Comparison of ENCODE assay signal across 8 worm cellular contexts in genomic region chrX:11339375-11339924, ce11.
TF ChIP-seq lines count a peak whose summit lies in the region.

Gene aco-1, plus strand, starts transcription at chrX:11339874.

TF ChIP-seq in whole organism, L1 larva, 84 proteins besides CTCF, POLR2A, EP300 and RAD21 (continues in another document):
- TF ChIP-seq blmp-1 (tag; optimal IDR thresholded peaks at IDR 0.05; lab: Kevin White, UChicago) (peak; percentile 44), skn-1 (tag; optimal IDR thresholded peaks at IDR 0.05; lab: Kevin White, UChicago) (no peak), mep-1 (tag; optimal IDR thresholded peaks at IDR 0.05; lab: Kevin White, UChicago) (peak; percentile 50), mdl-1 (tag; optimal IDR thresholded peaks at IDR 0.05; lab: Kevin White, UChicago) (peak in 1 of 2 experiments; percentile 9), sup-37 (GFP tag; optimal IDR thresholded peaks at IDR 0.05; lab: Kevin White, UChicago) (no peak), grh-1 (GFP tag; IDR thresholded peaks at IDR 0.05; lab: Robert Waterston, UW) (no peak), hlh-4 (tag; optimal IDR thresholded peaks at IDR 0.05; lab: Kevin White, UChicago) (no peak), hlh-17 (GFP tag; optimal IDR thresholded peaks at IDR 0.05; lab: Kevin White, UChicago; ENCODE audit: borderline replicate concordance) (no peak), egl-27 (tag; optimal IDR thresholded peaks at IDR 0.05; lab: Kevin White, UChicago) (no peak), aly-2 (tag; optimal IDR thresholded peaks at IDR 0.05; lab: Kevin White, UChicago) (no peak), ets-5 (GFP tag; IDR thresholded peaks at IDR 0.05; lab: Robert Waterston, UW) (no peak), jun-1 (tag; optimal IDR thresholded peaks at IDR 0.05; lab: Kevin White, UChicago) (no peak)

TF ChIP-seq in whole organism, L2 larva, 48 proteins besides CTCF, POLR2A, EP300 and RAD21 (continues in another document):
- TF ChIP-seq gmeb-1 (tag; optimal IDR thresholded peaks at IDR 0.05; lab: Kevin White, UChicago) (peak; percentile 9), sma-9 (GFP tag; optimal IDR thresholded peaks at IDR 0.05; lab: Kevin White, UChicago) (peak; percentile 18), sma-9 (tag; optimal IDR thresholded peaks at IDR 0.05; lab: Kevin White, UChicago) (no peak), ceh-16 (tag; optimal IDR thresholded peaks at IDR 0.05; lab: Kevin White, UChicago) (peak; percentile 21), mbf-1 (tag; optimal IDR thresholded peaks at IDR 0.05; lab: Kevin White, UChicago) (no peak), fos-1 (tag; optimal IDR thresholded peaks at IDR 0.05; lab: Kevin White, UChicago) (peak; percentile 24), elt-1 (tag; optimal IDR thresholded peaks at IDR 0.05; lab: Kevin White, UChicago) (no peak), mab-5 (tag; optimal IDR thresholded peaks at IDR 0.05; lab: Kevin White, UChicago) (no peak), lin-39 (tag; optimal IDR thresholded peaks at IDR 0.05; lab: Kevin White, UChicago) (no peak), crh-2 (tag; optimal IDR thresholded peaks at IDR 0.05; lab: Kevin White, UChicago) (peak; percentile 27), Y55F3AM.14 (GFP tag; optimal IDR thresholded peaks at IDR 0.05; lab: Kevin White, UChicago) (peak; percentile 11), unc-55 (GFP tag; optimal IDR thresholded peaks at IDR 0.05; lab: Kevin White, UChicago) (peak; percentile 29)

TF ChIP-seq in whole organism, L3 larva, 47 proteins besides CTCF, POLR2A, EP300 and RAD21 (continues in another document):
- no peak for TF ChIP-seq nhr-11 (tag; optimal IDR thresholded peaks at IDR 0.05; lab: Kevin White, UChicago)
- TF ChIP-seq nhr-67 (tag; optimal IDR thresholded peaks at IDR 0.05; lab: Kevin White, UChicago), result no peak
- TF ChIP-seq ZK546.5 (tag; optimal IDR thresholded peaks at IDR 0.05; lab: Kevin White, UChicago), result no peak
- TF ChIP-seq nhr-12 (tag; optimal IDR thresholded peaks at IDR 0.05; lab: Kevin White, UChicago), result no peak
- TF ChIP-seq elt-2 (tag; optimal IDR thresholded peaks at IDR 0.05; lab: Kevin White, UChicago), result peak; percentile 83
- no peak for TF ChIP-seq elt-3 (tag; optimal IDR thresholded peaks at IDR 0.05; lab: Kevin White, UChicago)
- no peak for TF ChIP-seq ceh-16 (tag; optimal IDR thresholded peaks at IDR 0.05; lab: Kevin White, UChicago)
- peak; percentile 13 for TF ChIP-seq elt-1 (tag; optimal IDR thresholded peaks at IDR 0.05; lab: Kevin White, UChicago)
- TF ChIP-seq nhr-77 (tag; optimal IDR thresholded peaks at IDR 0.05; lab: Kevin White, UChicago), result no peak
- TF ChIP-seq nhr-76 (tag; optimal IDR thresholded peaks at IDR 0.05; lab: Kevin White, UChicago), result no peak
- no peak for TF ChIP-seq R02D3.7 (tag; optimal IDR thresholded peaks at IDR 0.05; lab: Kevin White, UChicago)
- TF ChIP-seq unc-39 (tag; optimal IDR thresholded peaks at IDR 0.05; lab: Kevin White, UChicago), result no peak

TF ChIP-seq in whole organism, L4 larva, 104 proteins besides CTCF, POLR2A, EP300 and RAD21 (continues in another document):
- TF ChIP-seq sdz-12 (GFP tag; optimal IDR thresholded peaks at IDR 0.05; lab: Kevin White, UChicago), result no peak
- TF ChIP-seq ceh-28 (tag; optimal IDR thresholded peaks at IDR 0.05; lab: Kevin White, UChicago), result no peak
- TF ChIP-seq ama-1 (optimal IDR thresholded peaks at IDR 0.05; lab: Kevin White, UChicago), result no peak
- TF ChIP-seq hmg-1.1 (GFP tag; IDR thresholded peaks at IDR 0.05; lab: Robert Waterston, UW), result no peak; the same call in 1 of the 2 replicates
- TF ChIP-seq nhr-111 (GFP tag; optimal IDR thresholded peaks at IDR 0.05; lab: Kevin White, UChicago), result no peak
- peak; percentile 11 for TF ChIP-seq hlh-30 (tag; optimal IDR thresholded peaks at IDR 0.05; lab: Kevin White, UChicago; ENCODE audit: insufficient read depth)
- TF ChIP-seq madf-9 (GFP tag; conservative IDR thresholded peaks at IDR 0.05; lab: Robert Waterston, UW), result no peak
- TF ChIP-seq ztf-7 (tag; optimal IDR thresholded peaks at IDR 0.05; lab: Kevin White, UChicago), result no peak
- peak; percentile 53 for TF ChIP-seq dmd-6 (GFP tag; IDR thresholded peaks at IDR 0.05; lab: Robert Waterston, UW)
- no peak for TF ChIP-seq T20F7.1 (GFP tag; optimal IDR thresholded peaks at IDR 0.05; lab: Kevin White, UChicago)
- no peak for TF ChIP-seq R02D3.7 (tag; optimal IDR thresholded peaks at IDR 0.05; lab: Kevin White, UChicago)
- TF ChIP-seq ceh-44 (GFP tag; IDR thresholded peaks at IDR 0.05; lab: Robert Waterston, UW), result no peak

TF ChIP-seq in whole organism, early embryonic, 17 proteins besides CTCF, POLR2A, EP300 and RAD21 (continues in another document):
- peak; percentile 60 for TF ChIP-seq aly-1 (tag; optimal IDR thresholded peaks at IDR 0.05; lab: Kevin White, UChicago)
- TF ChIP-seq hmg-4 (GFP tag; optimal IDR thresholded peaks at IDR 0.05; lab: Kevin White, UChicago), result peak; percentile 33
- TF ChIP-seq hnd-1 (tag; optimal IDR thresholded peaks at IDR 0.05; lab: Kevin White, UChicago), result no peak
- TF ChIP-seq sea-1 (GFP tag; conservative IDR thresholded peaks at IDR 0.05; lab: Robert Waterston, UW), result no peak
- TF ChIP-seq ama-1 (optimal IDR thresholded peaks at IDR 0.05; lab: Kevin White, UChicago), result no peak
- no peak for TF ChIP-seq scrt-1 (GFP tag; IDR thresholded peaks at IDR 0.05; lab: Robert Waterston, UW)
- TF ChIP-seq tbx-11 (GFP tag; IDR thresholded peaks at IDR 0.05; lab: Robert Waterston, UW), result no peak
- 0 out of 2 replicates have a peak, but pooled peaks have one; percentile 12 for TF ChIP-seq tbx-37 (GFP tag; conservative IDR thresholded peaks at IDR 0.05; lab: Robert Waterston, UW)
- TF ChIP-seq flt-1 (GFP tag; IDR thresholded peaks at IDR 0.05; lab: Robert Waterston, UW), result no peak
- no peak for TF ChIP-seq F13C5.2 (tag; optimal IDR thresholded peaks at IDR 0.05; lab: Kevin White, UChicago)
- no peak for TF ChIP-seq ets-7 (tag; optimal IDR thresholded peaks at IDR 0.05; lab: Kevin White, UChicago)
- no peak for TF ChIP-seq ceh-13 (GFP tag; optimal IDR thresholded peaks at IDR 0.05; lab: Kevin White, UChicago)
- no peak for TF ChIP-seq hmbx-1 (tag; optimal IDR thresholded peaks at IDR 0.05; lab: Kevin White, UChicago)

TF ChIP-seq in whole organism, late embryonic, 69 proteins besides CTCF, POLR2A, EP300 and RAD21:
- TF ChIP-seq ceh-45 (GFP tag; IDR thresholded peaks at IDR 0.05; lab: Robert Waterston, UW) (0 out of 2 replicates have a peak, but pooled peaks have one; percentile 25), C08G9.2 (tag; optimal IDR thresholded peaks at IDR 0.05; lab: Kevin White, UChicago) (no peak), elt-2 (tag; optimal IDR thresholded peaks at IDR 0.05; lab: Kevin White, UChicago) (peak; percentile 69), tbx-2 (tag; optimal IDR thresholded peaks at IDR 0.05; lab: Kevin White, UChicago) (peak; percentile 20)

TF ChIP-seq in whole organism, mixed stage, embryonic, 35 proteins besides CTCF, POLR2A, EP300 and RAD21:
- TF ChIP-seq mls-2 (tag; optimal IDR thresholded peaks at IDR 0.05; lab: Kevin White, UChicago), result peak; percentile 15
- TF ChIP-seq drap-1 (GFP tag; optimal IDR thresholded peaks at IDR 0.05; lab: Kevin White, UChicago), result no peak
- TF ChIP-seq unc-39 (tag; optimal IDR thresholded peaks at IDR 0.05; lab: Kevin White, UChicago), result no peak
- peak; percentile 52 for TF ChIP-seq nhr-2 (tag; optimal IDR thresholded peaks at IDR 0.05; lab: Kevin White, UChicago)
- peak; percentile 27 for TF ChIP-seq sptf-1 (tag; optimal IDR thresholded peaks at IDR 0.05; lab: Kevin White, UChicago)
- TF ChIP-seq M03D4.4 (tag; optimal IDR thresholded peaks at IDR 0.05; lab: Kevin White, UChicago), result peak; percentile 27
- no peak for TF ChIP-seq unc-62 (GFP tag; optimal IDR thresholded peaks at IDR 0.05; lab: Kevin White, UChicago)
- no peak for TF ChIP-seq cnd-1 (tag; optimal IDR thresholded peaks at IDR 0.05; lab: Kevin White, UChicago)
- TF ChIP-seq pha-4 (tag; optimal IDR thresholded peaks at IDR 0.05; lab: Kevin White, UChicago), result no peak
- no peak for TF ChIP-seq nhr-237 (tag; optimal IDR thresholded peaks at IDR 0.05; lab: Kevin White, UChicago)
- TF ChIP-seq ces-1 (GFP tag; optimal IDR thresholded peaks at IDR 0.05; lab: Kevin White, UChicago), result no peak
- peak; percentile 15 for TF ChIP-seq nhr-12 (tag; optimal IDR thresholded peaks at IDR 0.05; lab: Kevin White, UChicago)
- peak; percentile 24 for TF ChIP-seq lin-13 (tag; optimal IDR thresholded peaks at IDR 0.05; lab: Kevin White, UChicago)
- TF ChIP-seq ham-2 (GFP tag; optimal IDR thresholded peaks at IDR 0.05; lab: Kevin White, UChicago), result peak; percentile 23
- TF ChIP-seq tbx-8 (GFP tag; optimal IDR thresholded peaks at IDR 0.05; lab: Kevin White, UChicago), result no peak
- peak; percentile 71 for TF ChIP-seq elt-1 (tag; optimal IDR thresholded peaks at IDR 0.05; lab: Kevin White, UChicago; ENCODE audit: borderline replicate concordance, insufficient read depth)
- TF ChIP-seq mep-1 (tag; optimal IDR thresholded peaks at IDR 0.05; lab: Kevin White, UChicago), result peak; percentile 21

TF ChIP-seq in whole organism, young adult, 124 proteins besides CTCF, POLR2A, EP300 and RAD21:
- TF ChIP-seq gei-17 (GFP tag; optimal IDR thresholded peaks at IDR 0.05; lab: Kevin White, UChicago), result peak; percentile 25
- peak; percentile 3; the same call in 1 of the 2 replicates for TF ChIP-seq hmg-1.2 (GFP tag; IDR thresholded peaks at IDR 0.05; lab: Robert Waterston, UW)
- no peak for TF ChIP-seq lag-1 (GFP tag; IDR thresholded peaks at IDR 0.05; lab: Robert Waterston, UW)
- 0 out of 2 replicates have a peak, but pooled peaks have one; percentile 35 for TF ChIP-seq dox-1 (GFP tag; IDR thresholded peaks at IDR 0.05; lab: Robert Waterston, UW)
- peak; percentile 28 for TF ChIP-seq attf-5 (GFP tag; optimal IDR thresholded peaks at IDR 0.05; lab: Kevin White, UChicago)
- no peak for TF ChIP-seq F52B5.7 (tag; optimal IDR thresholded peaks at IDR 0.05; lab: Kevin White, UChicago)
- TF ChIP-seq let-607 (tag; optimal IDR thresholded peaks at IDR 0.05; lab: Kevin White, UChicago), result peak in 1 of 2 experiments; percentile 33
- 0 out of 2 replicates have a peak, but pooled peaks have one; percentile 41 for TF ChIP-seq nfyb-1 (GFP tag; IDR thresholded peaks at IDR 0.05; lab: Robert Waterston, UW)
- no peak for TF ChIP-seq snpc-4 (GFP tag; optimal IDR thresholded peaks at IDR 0.05; lab: Kevin White, UChicago)
- TF ChIP-seq snpc-4 (tag; optimal IDR thresholded peaks at IDR 0.05; lab: Kevin White, UChicago), result peak in 1 of 4 experiments; percentile 29
- TF ChIP-seq hrde-1 (tag; optimal IDR thresholded peaks at IDR 0.05; lab: Kevin White, UChicago; ENCODE audit: borderline replicate concordance), result no peak
- no peak for TF ChIP-seq unc-62 (GFP tag; optimal IDR thresholded peaks at IDR 0.05; lab: Kevin White, UChicago)
- TF ChIP-seq nhr-80 (tag; optimal IDR thresholded peaks at IDR 0.05; lab: Kevin White, UChicago), result peak; percentile 72
- TF ChIP-seq F22D6.2 (tag; optimal IDR thresholded peaks at IDR 0.05; lab: Kevin White, UChicago), result no peak
- TF ChIP-seq hlh-12 (tag; optimal IDR thresholded peaks at IDR 0.05; lab: Kevin White, UChicago), result no peak
- no peak for TF ChIP-seq B0019.2 (GFP tag; conservative IDR thresholded peaks at IDR 0.05; lab: Robert Waterston, UW)
- no peak for TF ChIP-seq F39B2.1 (GFP tag; IDR thresholded peaks at IDR 0.05; lab: Robert Waterston, UW)
- TF ChIP-seq lsl-1 (GFP tag; optimal IDR thresholded peaks at IDR 0.05; lab: Kevin White, UChicago), result no peak
